Worm (Caenorhabditis elegans) whole organism, midembryonic: ENCODE data around the gene Y39F10A.6.

ENCODE experiments used
- T22C8.4 ChIP-seq: fragments of 200-800 bp; sonication (Bioruptor generic); IDR thresholded peaks from 2 replicates; pipeline ENCODE4 v1.3.6; 2022; ENCODE audit warnings: missing genetic modification characterization, missing compliant biosample characterization
- cog-1 ChIP-seq: sonication (generic microtip); optimal IDR thresholded peaks from 2 replicates; lab custom pipeline; 2016; ENCODE audit warnings: missing genetic modification characterization, missing compliant biosample characterization
- flt-1 ChIP-seq: fragments of 200-800 bp; sonication (Bioruptor generic); IDR thresholded peaks from 2 replicates; pipeline ENCODE4 v1.3.6; 2022; ENCODE audit warnings: missing genetic modification characterization, missing compliant biosample characterization
- klf-2 ChIP-seq: fragments of 200-800 bp; sonication (Bioruptor generic); conservative IDR thresholded peaks from 2 replicates; pipeline ENCODE4 v1.3.6; 2022; ENCODE audit warnings: missing genetic modification reagents, missing genetic modification characterization, missing compliant biosample characterization
- med-1 ChIP-seq: sonication (generic microtip); optimal IDR thresholded peaks from 2 replicates; lab custom pipeline; 2017; ENCODE audit warnings: missing genetic modification characterization, mild to moderate bottlenecking, missing compliant biosample characterization, antibody characterized with exemption, missing genetic modification reagents; ENCODE audit not compliant: insufficient read depth
- ref-1 ChIP-seq: fragments of 200-800 bp; sonication (Bioruptor generic); conservative IDR thresholded peaks from 2 replicates; pipeline ENCODE4 v1.3.6; 2022; ENCODE audit warnings: missing genetic modification reagents, missing genetic modification characterization, missing compliant biosample characterization
- tab-1 ChIP-seq: fragments of 200-800 bp; sonication (Bioruptor generic); IDR thresholded peaks from 2 replicates; pipeline ENCODE4 v1.3.6; 2022; ENCODE audit warnings: missing genetic modification characterization, missing compliant biosample characterization
- ztf-23 ChIP-seq: fragments of 200-800 bp; sonication (Bioruptor generic); IDR thresholded peaks from 2 replicates; pipeline ENCODE4 v1.3.6; 2022; ENCODE audit warnings: missing genetic modification reagents, missing genetic modification characterization, missing compliant biosample characterization
- ztf-29 ChIP-seq: fragments of 200-800 bp; sonication (Bioruptor generic); IDR thresholded peaks from 2 replicates; pipeline ENCODE4 v1.3.6; 2022; ENCODE audit warnings: missing genetic modification reagents, missing genetic modification characterization, missing compliant biosample characterization

Y39F10A.6 gene

ce11 chrII:765219-765618 is 18.2 kb downstream of the Y39F10A.6 start, which contains the start of gene C08G5.7:
Gene C08G5.7 (minus strand): TSS chrII:765319.
- TF ChIP-seq ztf-23 (GFP tag; lab: Robert Waterston, UW) (no peak), med-1 (GFP tag; lab: Kevin White, UChicago) (no peak), T22C8.4 (GFP tag; lab: Robert Waterston, UW) (no peak), ztf-29 (GFP tag; lab: Robert Waterston, UW) (no peak), klf-2 (GFP tag; lab: Robert Waterston, UW) (no peak), flt-1 (GFP tag; lab: Robert Waterston, UW) (no peak), cog-1 (tag; lab: Kevin White, UChicago) (no peak)

- TF ChIP-seq ztf-29 (GFP tag; lab: Robert Waterston, UW) (no peak), T22C8.4 (GFP tag; lab: Robert Waterston, UW) (no peak), ztf-23 (GFP tag; lab: Robert Waterston, UW) (no peak), flt-1 (GFP tag; lab: Robert Waterston, UW) (no peak), ref-1 (no peak)
These were observed 19.0 kb downstream of the Y39F10A.6 start for ce11 chrII:764385-764784.

ce11 chrII:762942-763341 is 20.5 kb downstream of the Y39F10A.6 start:
- TF ChIP-seq cog-1 (tag; lab: Kevin White, UChicago) (no peak), ref-1 (no peak), tab-1 (GFP tag; lab: Robert Waterston, UW) (no peak), klf-2 (GFP tag; lab: Robert Waterston, UW) (no peak), T22C8.4 (GFP tag; lab: Robert Waterston, UW) (no peak), ztf-29 (GFP tag; lab: Robert Waterston, UW) (no peak), med-1 (GFP tag; lab: Kevin White, UChicago) (no peak), ztf-23 (GFP tag; lab: Robert Waterston, UW) (no peak), flt-1 (GFP tag; lab: Robert Waterston, UW) (no peak)

- no peak for TF ChIP-seq T22C8.4 (GFP tag; lab: Robert Waterston, UW)
- no peak for TF ChIP-seq klf-2 (GFP tag; lab: Robert Waterston, UW)
- no peak for TF ChIP-seq med-1 (GFP tag; lab: Kevin White, UChicago)
- no peak for TF ChIP-seq flt-1 (GFP tag; lab: Robert Waterston, UW)
- no peak for TF ChIP-seq ztf-23 (GFP tag; lab: Robert Waterston, UW)
- no peak for TF ChIP-seq cog-1 (tag; lab: Kevin White, UChicago)
- no peak for TF ChIP-seq ref-1
- TF ChIP-seq ztf-29 (GFP tag; lab: Robert Waterston, UW), result no peak
- no peak for TF ChIP-seq tab-1 (GFP tag; lab: Robert Waterston, UW)
These were observed 23.2 kb downstream of the Y39F10A.6 start for ce11 chrII:760276-760675.

ce11 chrII:759788-760187 is 23.6 kb downstream of the Y39F10A.6 start:
- TF ChIP-seq T22C8.4 (GFP tag; lab: Robert Waterston, UW) (no peak), ztf-29 (GFP tag; lab: Robert Waterston, UW) (no peak), ref-1 (no peak)

- no peak for TF ChIP-seq T22C8.4 (GFP tag; lab: Robert Waterston, UW)
- no peak for TF ChIP-seq med-1 (GFP tag; lab: Kevin White, UChicago)
- no peak for TF ChIP-seq ref-1
- TF ChIP-seq cog-1 (tag; lab: Kevin White, UChicago), result no peak
- TF ChIP-seq ztf-29 (GFP tag; lab: Robert Waterston, UW), result no peak
- TF ChIP-seq klf-2 (GFP tag; lab: Robert Waterston, UW), result no peak
These were observed 26.2 kb downstream of the Y39F10A.6 start for ce11 chrII:757224-757623.

ce11 chrII:756161-756560 is 27.3 kb downstream of the Y39F10A.6 start:
- TF ChIP-seq tab-1 (GFP tag; lab: Robert Waterston, UW) (no peak), T22C8.4 (GFP tag; lab: Robert Waterston, UW) (peak; percentile 65)

ce11 chrII:754971-755370 is 28.5 kb downstream of the Y39F10A.6 start:
- no peak for TF ChIP-seq tab-1 (GFP tag; lab: Robert Waterston, UW)
- no peak for TF ChIP-seq ztf-29 (GFP tag; lab: Robert Waterston, UW)
- TF ChIP-seq flt-1 (GFP tag; lab: Robert Waterston, UW), result no peak
- TF ChIP-seq ztf-23 (GFP tag; lab: Robert Waterston, UW), result no peak
- no peak for TF ChIP-seq T22C8.4 (GFP tag; lab: Robert Waterston, UW)
- no peak for TF ChIP-seq cog-1 (tag; lab: Kevin White, UChicago)
- TF ChIP-seq med-1 (GFP tag; lab: Kevin White, UChicago), result no peak
- no peak for TF ChIP-seq ref-1
- no peak for TF ChIP-seq klf-2 (GFP tag; lab: Robert Waterston, UW)

- TF ChIP-seq cog-1 (tag; lab: Kevin White, UChicago), result no peak
- no peak for TF ChIP-seq flt-1 (GFP tag; lab: Robert Waterston, UW)
- TF ChIP-seq ref-1, result no peak
- no peak for TF ChIP-seq med-1 (GFP tag; lab: Kevin White, UChicago)
- TF ChIP-seq ztf-23 (GFP tag; lab: Robert Waterston, UW), result no peak
- TF ChIP-seq klf-2 (GFP tag; lab: Robert Waterston, UW), result no peak
- TF ChIP-seq tab-1 (GFP tag; lab: Robert Waterston, UW), result no peak
- no peak for TF ChIP-seq ztf-29 (GFP tag; lab: Robert Waterston, UW)
- TF ChIP-seq T22C8.4 (GFP tag; lab: Robert Waterston, UW), result no peak
These were observed 30.0 kb downstream of the Y39F10A.6 start for ce11 chrII:753469-753868.

ce11 chrII:751850-752249 is 31.6 kb downstream of the Y39F10A.6 start:
- TF ChIP-seq flt-1 (GFP tag; lab: Robert Waterston, UW), result no peak
- no peak for TF ChIP-seq ztf-23 (GFP tag; lab: Robert Waterston, UW)
- TF ChIP-seq klf-2 (GFP tag; lab: Robert Waterston, UW), result no peak
